Fruit fly (Drosophila melanogaster) whole organism, embryonic: ENCODE data around the gene CG43248.

ENCODE experiments used
- Abd-B ChIP-seq: fragments of 200-800 bp; sonication (Bioruptor generic); optimal IDR thresholded peaks from 2 replicates; lab custom pipeline; 2018; ENCODE audit warnings: missing biosample characterization, mild to moderate bottlenecking, missing genetic modification characterization, moderate library complexity
- Awh ChIP-seq: fragments of 200-800 bp; sonication (Bioruptor generic); IDR thresholded peaks from 2 replicates; pipeline ENCODE4, ENCODE4 v1.3.6; 2022; ENCODE audit warnings: missing biosample characterization, missing genetic modification characterization
- B-H1 ChIP-seq: fragments of 200-800 bp; sonication (Bioruptor generic); IDR thresholded peaks from 3 replicates; pipeline ENCODE4 v1.3.6; 2022; ENCODE audit warnings: missing biosample characterization, missing genetic modification characterization
- Bgb ChIP-seq: fragments of 200-800 bp; sonication (Bioruptor generic); IDR thresholded peaks from 2 replicates; pipeline ENCODE4 v1.3.6; 2022; ENCODE audit warnings: missing biosample characterization, missing genetic modification characterization; ENCODE audit not compliant: partially characterized antibody
- CG12104 ChIP-seq: fragments of 200-800 bp; sonication (Bioruptor generic); optimal IDR thresholded peaks from 3 replicates; lab custom pipeline; 2016; ENCODE audit warnings: missing biosample characterization, missing genetic modification characterization
- CG12391 ChIP-seq: fragments of 200-800 bp; sonication (Bioruptor generic); optimal IDR thresholded peaks from 3 replicates; lab custom pipeline; 2018; ENCODE audit warnings: missing biosample characterization, mild to moderate bottlenecking, missing genetic modification characterization, moderate library complexity
- CG12744 ChIP-seq: fragments of 200-800 bp; sonication (Bioruptor generic); optimal IDR thresholded peaks from 2 replicates; lab custom pipeline; 2016; ENCODE audit warnings: missing biosample characterization, missing genetic modification characterization
- CG13624 ChIP-seq: fragments of 200-800 bp; sonication (Bioruptor generic); optimal IDR thresholded peaks from 2 replicates; lab custom pipeline; 2016; ENCODE audit warnings: missing biosample characterization, missing genetic modification characterization
- CG14710 ChIP-seq: fragments of 200-800 bp; sonication (Bioruptor generic); optimal IDR thresholded peaks from 3 replicates; lab custom pipeline; 2019; ENCODE audit warnings: missing biosample characterization, mild to moderate bottlenecking, missing genetic modification characterization, moderate library complexity
- CG15479 ChIP-seq: fragments of 200-800 bp; sonication (Bioruptor generic); optimal IDR thresholded peaks from 3 replicates; lab custom pipeline; 2019; ENCODE audit warnings: missing biosample characterization, mild to moderate bottlenecking, missing genetic modification characterization, moderate library complexity
- CG16815 ChIP-seq: fragments of 200-800 bp; sonication (Bioruptor generic); optimal IDR thresholded peaks from 3 replicates; lab custom pipeline; 2017; ENCODE audit warnings: missing biosample characterization, mild to moderate bottlenecking, missing genetic modification characterization
- CG17186 ChIP-seq: fragments of 200-800 bp; sonication (Bioruptor generic); optimal IDR thresholded peaks from 3 replicates; lab custom pipeline; 2017; ENCODE audit warnings: missing biosample characterization, missing genetic modification reagents, missing genetic modification characterization
- CG17829 ChIP-seq: fragments of 200-800 bp; optimal IDR thresholded peaks from 2 replicates; lab custom pipeline; 2019; ENCODE audit warnings: missing biosample characterization, mild to moderate bottlenecking, missing genetic modification characterization, moderate library complexity
- CG31365 ChIP-seq: fragments of 200-800 bp; sonication (Bioruptor generic); optimal IDR thresholded peaks from 2 replicates; lab custom pipeline; 2018; ENCODE audit warnings: missing biosample characterization, mild to moderate bottlenecking, missing genetic modification characterization
- CG3407 ChIP-seq: fragments of 200-800 bp; sonication (Bioruptor generic); optimal IDR thresholded peaks from 2 replicates; lab custom pipeline; 2018; ENCODE audit warnings: missing biosample characterization, mild to moderate bottlenecking, missing genetic modification characterization
- CG4424 ChIP-seq: fragments of 200-800 bp; sonication (Bioruptor generic); optimal IDR thresholded peaks from 3 replicates; lab custom pipeline; 2016; ENCODE audit warnings: missing biosample characterization, missing genetic modification characterization
- CG6683 ChIP-seq: fragments of 200-800 bp; sonication (Bioruptor generic); optimal IDR thresholded peaks from 2 replicates; lab custom pipeline; 2017; ENCODE audit warnings: missing biosample characterization, mild to moderate bottlenecking, missing genetic modification characterization, missing genetic modification reagents
- CG7745 ChIP-seq: fragments of 200-800 bp; sonication (Bioruptor generic); optimal IDR thresholded peaks from 2 replicates; lab custom pipeline; 2018; ENCODE audit warnings: missing biosample characterization, mild to moderate bottlenecking, missing genetic modification characterization, moderate library complexity
- CG8089 ChIP-seq: fragments of 200-800 bp; sonication (Bioruptor generic); optimal IDR thresholded peaks from 3 replicates; lab custom pipeline; 2016; ENCODE audit warnings: missing biosample characterization, missing genetic modification characterization
- CG9437 ChIP-seq: fragments of 200-800 bp; sonication (Bioruptor generic); optimal IDR thresholded peaks from 2 replicates; lab custom pipeline; 2018; ENCODE audit warnings: missing biosample characterization, mild to moderate bottlenecking, missing genetic modification characterization
- CTCF ChIP-seq: fragments of 200-800 bp; sonication (Bioruptor generic); optimal IDR thresholded peaks from 2 replicates; lab custom pipeline; 2017; ENCODE audit warnings: missing biosample characterization, mild to moderate bottlenecking, missing genetic modification characterization, moderate library complexity
- Dip2 ChIP-seq: fragments of 200-800 bp; sonication (Bioruptor generic); IDR thresholded peaks from 2 replicates; pipeline ENCODE4 v1.3.6; 2022; ENCODE audit warnings: missing biosample characterization, missing genetic modification characterization
- Doc3 ChIP-seq: fragments of 200-800 bp; sonication (Bioruptor generic); IDR thresholded peaks from 3 replicates; pipeline ENCODE4 v1.3.6; 2022; ENCODE audit warnings: missing biosample characterization, missing genetic modification characterization; ENCODE audit not compliant: partially characterized antibody
- Ets65A ChIP-seq: fragments of 200-800 bp; sonication (Bioruptor generic); peaks from one replicate; lab custom pipeline; 2016; ENCODE audit warnings: missing biosample characterization, missing genetic modification characterization
- Mad ChIP-seq: fragments of 200-800 bp; sonication (Bioruptor generic); optimal IDR thresholded peaks from 2 replicates; lab custom pipeline; 2016; ENCODE audit warnings: missing biosample characterization, missing genetic modification characterization
- Spps ChIP-seq: fragments of 200-800 bp; sonication (Bioruptor generic); optimal IDR thresholded peaks from 2 replicates; lab custom pipeline; 2018; ENCODE audit warnings: missing biosample characterization, mild to moderate bottlenecking, missing genetic modification characterization
- Ssrp ChIP-seq: fragments of 200-800 bp; sonication (Bioruptor generic); optimal IDR thresholded peaks from 2 replicates; lab custom pipeline; 2018; ENCODE audit warnings: missing biosample characterization, mild to moderate bottlenecking, missing genetic modification characterization, moderate library complexity
- Xbp1 ChIP-seq: fragments of 200-800 bp; sonication (Bioruptor generic); optimal IDR thresholded peaks from 3 replicates; lab custom pipeline; 2016; ENCODE audit warnings: missing biosample characterization, mild to moderate bottlenecking, missing genetic modification characterization
- bsh ChIP-seq, 2 experiments: fragments of 200-800 bp; sonication (Bioruptor generic); optimal IDR thresholded peaks; 2 replicates each; lab custom pipeline; 2017 to 2018; ENCODE audit warnings: mild to moderate bottlenecking in 2 of 2, missing biosample characterization in 2 of 2, missing genetic modification characterization in 2 of 2, moderate library complexity in 1 of 2
- croc ChIP-seq: fragments of 200-800 bp; sonication (Bioruptor generic); conservative IDR thresholded peaks from 3 replicates; pipeline ENCODE4 v1.3.6; 2022; ENCODE audit warnings: missing biosample characterization, missing genetic modification characterization
- dpn ChIP-seq, 2 experiments: fragments of 200-800 bp; sonication (Bioruptor generic); optimal IDR thresholded peaks; 3 replicates each; lab custom pipeline; 2016; ENCODE audit warnings: missing biosample characterization in 2 of 2, missing genetic modification characterization in 2 of 2
- en ChIP-seq: fragments of 200-800 bp; sonication (Bioruptor generic); optimal IDR thresholded peaks from 2 replicates; lab custom pipeline; 2016; ENCODE audit warnings: missing biosample characterization, missing genetic modification characterization
- exex ChIP-seq: fragments of 200-800 bp; sonication (Bioruptor generic); optimal IDR thresholded peaks from 4 replicates; lab custom pipeline; 2018; ENCODE audit warnings: missing biosample characterization, mild to moderate bottlenecking, missing genetic modification characterization, moderate library complexity
- fd3F ChIP-seq: fragments of 200-800 bp; sonication (Bioruptor generic); optimal IDR thresholded peaks from 2 replicates; lab custom pipeline; 2018; ENCODE audit warnings: missing biosample characterization, mild to moderate bottlenecking, missing genetic modification characterization, moderate library complexity
- fd64A ChIP-seq: fragments of 200-800 bp; sonication (Bioruptor generic); optimal IDR thresholded peaks from 3 replicates; lab custom pipeline; 2018; ENCODE audit warnings: missing biosample characterization, mild to moderate bottlenecking, missing genetic modification characterization
- ftz-f1 ChIP-seq: fragments of 200-800 bp; sonication (Bioruptor generic); optimal IDR thresholded peaks from 2 replicates; lab custom pipeline; 2016; ENCODE audit warnings: missing biosample characterization, missing genetic modification characterization
- kni ChIP-seq: fragments of 200-800 bp; sonication (Bioruptor generic); optimal IDR thresholded peaks from 3 replicates; lab custom pipeline; 2017; ENCODE audit warnings: mild to moderate bottlenecking, missing biosample characterization, missing genetic modification reagents, missing genetic modification characterization
- lilli ChIP-seq: fragments of 200-800 bp; sonication (Bioruptor generic); optimal IDR thresholded peaks from 3 replicates; lab custom pipeline; 2016; ENCODE audit warnings: missing biosample characterization, missing genetic modification characterization
- lola ChIP-seq, 3 experiments: fragments of >200 bp in 2 of 3; fragments of 200-800 bp in 1 of 3; sonication (Bioruptor generic) in 1 of 3; optimal IDR thresholded peaks; 2 replicates each; lab custom pipeline; 2017 to 2019; ENCODE audit warnings: missing biosample characterization in 3 of 3, missing genetic modification characterization in 3 of 3, mild to moderate bottlenecking in 1 of 3, moderate library complexity in 1 of 3
- pb ChIP-seq: fragments of 200-800 bp; sonication (Bioruptor generic); optimal IDR thresholded peaks from 3 replicates; lab custom pipeline; 2016; ENCODE audit warnings: missing biosample characterization, missing genetic modification characterization
- pho ChIP-seq: fragments of 200-800 bp; sonication (Bioruptor generic); optimal IDR thresholded peaks from 2 replicates; lab custom pipeline; 2016; ENCODE audit warnings: missing biosample characterization, missing genetic modification characterization
- ro ChIP-seq: fragments of 200-800 bp; sonication (Bioruptor generic); IDR thresholded peaks from 2 replicates; pipeline ENCODE4 v1.3.6; 2022; ENCODE audit warnings: missing biosample characterization, missing genetic modification characterization
- so ChIP-seq: fragments of 200-800 bp; sonication (Bioruptor generic); IDR thresholded peaks from 3 replicates; pipeline ENCODE4 v1.3.6; 2022; ENCODE audit warnings: missing biosample characterization, missing genetic modification characterization
- tna ChIP-seq: fragments of 200-800 bp; sonication (Bioruptor generic); IDR thresholded peaks from 2 replicates; pipeline ENCODE4 v1.3.6; 2022; ENCODE audit warnings: missing biosample characterization, missing genetic modification characterization; ENCODE audit not compliant: partially characterized antibody
- tup ChIP-seq: fragments of 200-800 bp; sonication (Bioruptor generic); optimal IDR thresholded peaks from 2 replicates; lab custom pipeline; 2016; ENCODE audit warnings: missing biosample characterization, mild to moderate bottlenecking, missing genetic modification characterization, moderate library complexity
- wdn ChIP-seq: fragments of 200-800 bp; sonication (Bioruptor generic); IDR thresholded peaks from 2 replicates; pipeline ENCODE4 v1.3.6; 2022; ENCODE audit warnings: missing biosample characterization, missing genetic modification characterization
- wor ChIP-seq: fragments of 200-800 bp; sonication (Bioruptor generic); IDR thresholded peaks from 2 replicates; pipeline ENCODE4 v1.3.6; 2022; ENCODE audit warnings: missing biosample characterization, missing genetic modification characterization
- zen ChIP-seq: fragments of 200-800 bp; sonication (Bioruptor generic); optimal IDR thresholded peaks from 3 replicates; lab custom pipeline; 2018; ENCODE audit warnings: missing biosample characterization, mild to moderate bottlenecking, missing genetic modification characterization, moderate library complexity

The CG43248 gene

dm6 chr3L:15534274-15535227 lies 3.3 kb upstream of the CG43248 start:
- TF ChIP-seq CG15479 (GFP tag; lab: Kevin White, UChicago) (no peak), CG8089 (GFP tag; lab: Kevin White, UChicago) (peak; percentile 2), Abd-B (peak; percentile 68), CG4424 (peak; percentile 53), Ssrp (tag; lab: Kevin White, UChicago) (peak; percentile 65), CG7745 (no peak), Ets65A (GFP tag; lab: Kevin White, UChicago) (peak; percentile 93), fd3F (GFP tag; lab: Kevin White, UChicago) (peak; percentile 33), en (GFP tag; lab: Kevin White, UChicago) (peak; percentile 18), CG31365 (tag; lab: Kevin White, UChicago) (no peak), tna (GFP tag; lab: Robert Waterston, UW) (no peak), dpn (GFP tag; optimal IDR thresholded peaks at IDR 0.05; lab: Kevin White, UChicago) (peak; percentile 59 to 66), CG13624 (GFP tag; lab: Kevin White, UChicago) (peak; percentile 59), CG12104 (peak; percentile 30), Doc3 (GFP tag; lab: Robert Waterston, UW) (no peak), Spps (tag; lab: Kevin White, UChicago) (no peak), CG9437 (GFP tag; lab: Kevin White, UChicago) (peak; percentile 83), CG12391 (peak; percentile 69), kni (GFP tag; lab: Kevin White, UChicago) (peak; percentile 99), lola (GFP tag; optimal IDR thresholded peaks at IDR 0.05; lab: Kevin White, UChicago) (peak in 1 of 3 experiments; percentile 83), ftz-f1 (GFP tag; lab: Kevin White, UChicago) (no peak), pho (peak; percentile 73), B-H1 (GFP tag; lab: Robert Waterston, UW) (no peak; the same call in 2 of the 3 replicates), CG17186 (GFP tag; lab: Kevin White, UChicago) (no peak), Bgb (no peak), Mad (GFP tag; lab: Kevin White, UChicago) (peak; percentile 35), CG6683 (GFP tag; lab: Kevin White, UChicago) (peak; percentile 27), CG14710 (peak; percentile 65), CG3407 (peak; percentile 38), wdn (GFP tag; lab: Robert Waterston, UW) (no peak), tup (GFP tag; lab: Kevin White, UChicago) (no peak), croc (no peak), pb (GFP tag; lab: Kevin White, UChicago) (no peak), Xbp1 (peak; percentile 72), Dip2 (no peak), bsh (GFP tag; optimal IDR thresholded peaks at IDR 0.05; lab: Kevin White, UChicago) (peak; percentile 17 to 40), zen (tag; lab: Kevin White, UChicago) (peak; percentile 20), exex (tag; lab: Kevin White, UChicago) (peak; percentile 3), fd64A (GFP tag; lab: Kevin White, UChicago) (no peak), CG12744 (no peak), ro (GFP tag; lab: Robert Waterston, UW) (no peak), CTCF (GFP tag; lab: Kevin White, UChicago) (no peak), Awh (no peak; the same call in 1 of the 2 replicates), lilli (GFP tag; lab: Kevin White, UChicago) (peak; percentile 74), CG17829 (peak; percentile 22), wor (GFP tag; lab: Robert Waterston, UW) (peak; percentile 53; the same call in 1 of the 2 replicates), so (no peak), CG16815 (GFP tag; lab: Kevin White, UChicago) (peak; percentile 77)
